Worm (Caenorhabditis elegans): ENCODE measurements around the gene H04M03.3.

ce11 chrIV:5886605-5887004 lies 4.8 kb upstream of the H04M03.3 start:
- no peak for TF ChIP-seq lin-35 (GFP tag; optimal IDR thresholded peaks at IDR 0.05)
- no peak for TF ChIP-seq aha-1 (tag; optimal IDR thresholded peaks at IDR 0.05)
- no peak for TF ChIP-seq ces-1 (GFP tag; optimal IDR thresholded peaks at IDR 0.05)
- no peak for TF ChIP-seq ztf-11 (tag; optimal IDR thresholded peaks at IDR 0.05)
- TF ChIP-seq lin-15B (tag; optimal IDR thresholded peaks at IDR 0.05): no peak
- TF ChIP-seq nhr-11 (tag; optimal IDR thresholded peaks at IDR 0.05): no peak
- no peak for TF ChIP-seq elt-3 (tag; optimal IDR thresholded peaks at IDR 0.05)
- no peak for TF ChIP-seq alr-1 (tag; optimal IDR thresholded peaks at IDR 0.05; ENCODE audit: borderline replicate concordance)
- no peak for TF ChIP-seq ama-1 (optimal IDR thresholded peaks at IDR 0.05)
- no peak for TF ChIP-seq lsy-2 (tag; optimal IDR thresholded peaks at IDR 0.05)
- no peak for TF ChIP-seq nhr-28 (tag; optimal IDR thresholded peaks at IDR 0.05)
- TF ChIP-seq nhr-237 (tag; optimal IDR thresholded peaks at IDR 0.05): no peak
- no peak for TF ChIP-seq lir-3 (tag; optimal IDR thresholded peaks at IDR 0.05; ENCODE audit: poor library complexity)

Data from whole organism, L1 larva.